Worm (Caenorhabditis elegans) whole organism, L4 larva: ENCODE data around the gene emb-8.

Experiments used
- F49E8.2 ChIP-seq: sonication (generic microtip); optimal IDR thresholded peaks from 2 replicates; lab custom pipeline; 2016; ENCODE audit warnings: missing compliant biosample characterization, mild to moderate bottlenecking, missing genetic modification characterization, borderline replicate concordance
- Y48G9A.11 ChIP-seq: fragments of 200-800 bp; sonication (Bioruptor generic); IDR thresholded peaks from 2 replicates; pipeline ENCODE4 v1.3.6; 2022; ENCODE audit warnings: missing genetic modification reagents, missing genetic modification characterization, missing compliant biosample characterization
- aha-1 ChIP-seq: fragments of 150-350 bp; peaks from one replicate; lab custom pipeline; 2014; ENCODE audit warnings: missing biosample characterization, missing genetic modification characterization
- ceh-20 ChIP-seq: fragments of 200-800 bp; sonication (Bioruptor generic); IDR thresholded peaks from 2 replicates; pipeline ENCODE4 v1.3.6; 2022; ENCODE audit warnings: missing genetic modification reagents, missing genetic modification characterization, missing compliant biosample characterization
- ceh-44 ChIP-seq: fragments of 200-800 bp; sonication (Bioruptor generic); IDR thresholded peaks from 2 replicates; pipeline ENCODE4 v1.3.6; 2022; ENCODE audit warnings: missing genetic modification reagents, missing genetic modification characterization, missing compliant biosample characterization
- daf-16 ChIP-seq, 3 experiments: sonication (generic microtip); optimal IDR thresholded peaks; 2 replicates each; lab custom pipeline; 2016 to 2017; ENCODE audit warnings: missing genetic modification characterization in 3 of 3, missing genetic modification reagents in 3 of 3, mild to moderate bottlenecking in 2 of 3, missing compliant biosample characterization in 2 of 3, missing biosample characterization in 1 of 3, moderate library complexity in 1 of 3
- dmd-6 ChIP-seq: fragments of 200-800 bp; sonication (Bioruptor generic); IDR thresholded peaks from 2 replicates; pipeline ENCODE4 v1.3.6; 2022; ENCODE audit warnings: missing genetic modification reagents, missing genetic modification characterization, missing compliant biosample characterization
- dve-1 ChIP-seq: sonication (generic microtip); optimal IDR thresholded peaks from 2 replicates; lab custom pipeline; 2017; ENCODE audit warnings: antibody characterized with exemption, mild to moderate bottlenecking, missing genetic modification characterization, missing compliant biosample characterization; ENCODE audit not compliant: insufficient read depth
- gei-8 ChIP-seq: fragments of 200-800 bp; sonication (Bioruptor generic); optimal IDR thresholded peaks from 2 replicates; lab custom pipeline; 2018; ENCODE audit warnings: mild to moderate bottlenecking, missing genetic modification characterization, missing compliant biosample characterization
- hlh-11 ChIP-seq: fragments of 200-800 bp; sonication (Bioruptor generic); optimal IDR thresholded peaks from 2 replicates; lab custom pipeline; 2018; ENCODE audit warnings: mild to moderate bottlenecking, missing genetic modification characterization, missing compliant biosample characterization
- jun-1 ChIP-seq: fragments of 150-350 bp; optimal IDR thresholded peaks from 2 replicates; lab custom pipeline; 2014; ENCODE audit warnings: missing biosample characterization, missing genetic modification reagents, missing genetic modification characterization
- lin-1 ChIP-seq: fragments of 200-800 bp; sonication (Bioruptor generic); IDR thresholded peaks from 2 replicates; pipeline ENCODE4 v1.3.6; 2022; ENCODE audit warnings: missing genetic modification reagents, missing genetic modification characterization, missing compliant biosample characterization
- lin-29 ChIP-seq: fragments of 200-800 bp; sonication (Bioruptor generic); IDR thresholded peaks from 2 replicates; pipeline ENCODE4 v1.3.6; 2022; ENCODE audit warnings: missing genetic modification reagents, missing genetic modification characterization, missing compliant biosample characterization
- madf-5 ChIP-seq, 2 experiments: fragments of 200-800 bp; sonication (Bioruptor generic); IDR thresholded peaks; 2 replicates each; pipeline ENCODE4 v1.3.6; 2022; ENCODE audit warnings: missing compliant biosample characterization in 2 of 2, missing genetic modification characterization in 2 of 2
- mep-1 ChIP-seq: fragments of 150-350 bp; sonication (generic microtip); optimal IDR thresholded peaks from 3 replicates; lab custom pipeline; 2014; ENCODE audit warnings: missing biosample characterization, missing genetic modification characterization
- mes-2 ChIP-seq: sonication (generic microtip); optimal IDR thresholded peaks from 2 replicates; lab custom pipeline; 2016; ENCODE audit warnings: missing genotype, mild to moderate bottlenecking, missing genetic modification characterization, missing compliant biosample characterization; ENCODE audit not compliant: poor library complexity, severe bottlenecking
- mxl-3 ChIP-seq: fragments of 200-800 bp; sonication (Bioruptor generic); optimal IDR thresholded peaks from 2 replicates; lab custom pipeline; 2018; ENCODE audit warnings: mild to moderate bottlenecking, missing genetic modification characterization, missing compliant biosample characterization
- nhr-10 ChIP-seq: fragments of 150-350 bp; optimal IDR thresholded peaks from 2 replicates; lab custom pipeline; 2014; ENCODE audit warnings: missing biosample characterization, missing genetic modification characterization
- nhr-25 ChIP-seq: sonication (generic microtip); optimal IDR thresholded peaks from 2 replicates; lab custom pipeline; 2017; ENCODE audit warnings: missing genetic modification characterization, mild to moderate bottlenecking, missing compliant biosample characterization, antibody characterized with exemption, moderate library complexity, borderline replicate concordance; ENCODE audit not compliant: insufficient read depth
- nhr-28 ChIP-seq: fragments of 150-350 bp; optimal IDR thresholded peaks from 2 replicates; lab custom pipeline; 2014; ENCODE audit warnings: missing biosample characterization, missing genetic modification characterization
- php-3 ChIP-seq: fragments of 200-800 bp; sonication (Bioruptor generic); IDR thresholded peaks from 2 replicates; pipeline ENCODE4 v1.3.6; 2022; ENCODE audit warnings: missing genetic modification reagents, missing genetic modification characterization, missing compliant biosample characterization
- pqm-1 ChIP-seq: sonication (generic microtip); optimal IDR thresholded peaks from 2 replicates; lab custom pipeline; 2017; ENCODE audit warnings: missing biosample characterization, missing genetic modification characterization
- set-16 ChIP-seq: fragments of 200-800 bp; sonication (Bioruptor generic); IDR thresholded peaks from 2 replicates; pipeline ENCODE4 v1.3.6; 2022; ENCODE audit warnings: missing genetic modification reagents, missing genetic modification characterization, missing compliant biosample characterization
- tra-1 ChIP-seq: fragments of 200-800 bp; sonication (Bioruptor generic); IDR thresholded peaks from 2 replicates; pipeline ENCODE4 v1.3.6; 2022; ENCODE audit warnings: missing genetic modification reagents, missing genetic modification characterization, missing compliant biosample characterization
- unc-62 ChIP-seq, 3 experiments: fragments of 150-350 bp in 1 of 3; sonication (generic microtip); optimal IDR thresholded peaks in 2 of 3; peaks in 1 of 3; 1 replicate in 1 of 3; 2 replicates in 2 of 3; lab custom pipeline; 2014 to 2017; ENCODE audit warnings: missing biosample characterization in 3 of 3, missing genetic modification characterization in 3 of 3, missing genetic modification reagents in 3 of 3, missing genotype in 1 of 3

The emb-8 gene

ce11 chrIII:5146749-5147148 lies 52.7 kb downstream of the emb-8 start:
- TF ChIP-seq tra-1 (GFP tag; lab: Robert Waterston, UW) (peak; percentile 78), ceh-20 (peak; percentile 84), nhr-25 (no peak), madf-5 (GFP tag; IDR thresholded peaks at IDR 0.05; lab: Robert Waterston, UW) (no peak), mes-2 (tag; lab: Kevin White, UChicago) (no peak), mxl-3 (peak; percentile 33), Y48G9A.11 (GFP tag; lab: Robert Waterston, UW) (no peak), F49E8.2 (tag; lab: Kevin White, UChicago) (no peak), pqm-1 (peak; percentile 39), dmd-6 (peak; percentile 65), nhr-10 (tag; lab: Kevin White, UChicago) (no peak), lin-1 (0 out of 2 replicates have a peak, but pooled peaks have one; percentile 22), unc-62 (GFP tag; optimal IDR thresholded peaks at IDR 0.05 in 1 of 2; lab: Kevin White, UChicago) (peak in 1 of 2 experiments; percentile 70), unc-62 (tag; optimal IDR thresholded peaks at IDR 0.05; lab: Kevin White, UChicago) (no peak), lin-29 (GFP tag; lab: Robert Waterston, UW) (no peak), ceh-44 (GFP tag; lab: Robert Waterston, UW) (no peak), gei-8 (no peak), nhr-28 (tag; lab: Kevin White, UChicago) (peak; percentile 48), php-3 (GFP tag; lab: Robert Waterston, UW) (peak; percentile 98), set-16 (GFP tag; lab: Robert Waterston, UW) (no peak), hlh-11 (tag; lab: Kevin White, UChicago) (peak; percentile 65), dve-1 (tag; lab: Kevin White, UChicago) (peak; percentile 71), mep-1 (tag; lab: Kevin White, UChicago) (no peak), jun-1 (tag; lab: Kevin White, UChicago) (no peak), aha-1 (tag; lab: Kevin White, UChicago) (no peak), daf-16 (GFP tag; optimal IDR thresholded peaks at IDR 0.05; lab: Kevin White, UChicago) (no peak), daf-16 (tag; optimal IDR thresholded peaks at IDR 0.05; lab: Kevin White, UChicago) (peak; percentile 86)
